Worm (Caenorhabditis elegans) whole organism, L1 larva: ENCODE results near the gene ric-8.

ENCODE experiments used
- C16A3.4 ChIP-seq: fragments of 150-350 bp; optimal IDR thresholded peaks from 2 replicates; lab custom pipeline; 2014; ENCODE audit warnings: missing biosample characterization, missing genetic modification characterization
- C34B4.2 ChIP-seq: sonication (generic microtip); optimal IDR thresholded peaks from 2 replicates; lab custom pipeline; 2017; ENCODE audit warnings: mild to moderate bottlenecking, missing genetic modification characterization, missing compliant biosample characterization
- F16B12.6 ChIP-seq: fragments of 150-350 bp; optimal IDR thresholded peaks from 2 replicates; lab custom pipeline; 2014; ENCODE audit warnings: missing biosample characterization, missing genetic modification characterization
- Y116A8C.19 ChIP-seq: sonication (generic microtip); optimal IDR thresholded peaks from 2 replicates; lab custom pipeline; 2016; ENCODE audit warnings: missing compliant biosample characterization, missing genetic modification characterization, borderline replicate concordance
- aha-1 ChIP-seq: fragments of 150-350 bp; optimal IDR thresholded peaks from 2 replicates; lab custom pipeline; 2014; ENCODE audit warnings: missing biosample characterization, missing genetic modification characterization
- ama-1 ChIP-seq: fragments of 150-350 bp; optimal IDR thresholded peaks from 2 replicates; lab custom pipeline; 2014
- ceh-82 ChIP-seq, 3 experiments: fragments of 150-350 bp in 1 of 3; sonication (generic microtip) in 2 of 3; optimal IDR thresholded peaks; 2 replicates each; lab custom pipeline; 2014 to 2017; ENCODE audit warnings: missing biosample characterization in 3 of 3, missing genetic modification characterization in 3 of 3
- dpl-1 ChIP-seq, 3 experiments: fragments of 150-350 bp in 2 of 3; sonication (generic microtip) in 1 of 3; optimal IDR thresholded peaks; 2 replicates each; lab custom pipeline; 2014 to 2017; ENCODE audit warnings: missing biosample characterization in 3 of 3, missing genetic modification characterization in 3 of 3, missing genetic modification reagents in 3 of 3
- efl-1 ChIP-seq, 4 experiments: fragments of 150-350 bp; optimal IDR thresholded peaks in 3 of 4; peaks in 1 of 4; 1 replicate in 1 of 4; 2 replicates in 3 of 4; lab custom pipeline; 2014; ENCODE audit warnings: missing biosample characterization in 2 of 4, missing genetic modification characterization in 2 of 4, missing genetic modification reagents in 2 of 4
- efl-3 ChIP-seq: fragments of 200-800 bp; sonication (Bioruptor generic); optimal IDR thresholded peaks from 2 replicates; lab custom pipeline; 2018; ENCODE audit warnings: mild to moderate bottlenecking, missing genetic modification characterization, missing compliant biosample characterization
- fkh-8 ChIP-seq: sonication (generic microtip); optimal IDR thresholded peaks from 2 replicates; lab custom pipeline; 2016; ENCODE audit warnings: mild to moderate bottlenecking, missing genetic modification characterization, missing compliant biosample characterization
- grh-1 ChIP-seq: fragments of 200-800 bp; sonication (Bioruptor generic); IDR thresholded peaks from 2 replicates; pipeline ENCODE4 v1.3.6; 2022; ENCODE audit warnings: missing genetic modification reagents, missing genetic modification characterization, missing compliant biosample characterization
- hlh-17 ChIP-seq: fragments of 200-800 bp; sonication (Bioruptor generic); optimal IDR thresholded peaks from 2 replicates; lab custom pipeline; 2018; ENCODE audit warnings: missing genetic modification characterization, mild to moderate bottlenecking, missing compliant biosample characterization, moderate library complexity, borderline replicate concordance
- jun-1 ChIP-seq: fragments of 150-350 bp; optimal IDR thresholded peaks from 2 replicates; lab custom pipeline; 2014; ENCODE audit warnings: missing biosample characterization, missing genetic modification reagents, missing genetic modification characterization
- lin-14 ChIP-seq: fragments of 200-800 bp; sonication (Bioruptor generic); optimal IDR thresholded peaks from 2 replicates; lab custom pipeline; 2018; ENCODE audit warnings: mild to moderate bottlenecking, missing genetic modification characterization, moderate library complexity, missing compliant biosample characterization
- lin-15B ChIP-seq: fragments of 150-350 bp; sonication (generic microtip); optimal IDR thresholded peaks from 3 replicates; lab custom pipeline; 2014; ENCODE audit warnings: missing biosample characterization, missing genetic modification characterization
- lin-35 ChIP-seq, 2 experiments: fragments of 150-350 bp; optimal IDR thresholded peaks; 2 replicates each; lab custom pipeline; 2014; ENCODE audit warnings: missing biosample characterization in 2 of 2, missing genetic modification characterization in 2 of 2, missing genetic modification reagents in 2 of 2
- lin-39 ChIP-seq: fragments of 150-350 bp; optimal IDR thresholded peaks from 2 replicates; lab custom pipeline; 2014; ENCODE audit warnings: missing biosample characterization, missing genetic modification reagents, missing genetic modification characterization
- lsy-2 ChIP-seq, 2 experiments: fragments of 150-350 bp; optimal IDR thresholded peaks; 2 replicates each; lab custom pipeline; 2014; ENCODE audit warnings: missing biosample characterization in 2 of 2, missing genetic modification characterization in 2 of 2
- mep-1 ChIP-seq: fragments of 150-350 bp; optimal IDR thresholded peaks from 2 replicates; lab custom pipeline; 2014; ENCODE audit warnings: missing biosample characterization, missing genetic modification characterization
- nhr-19 ChIP-seq: fragments of 200-800 bp; sonication (Bioruptor generic); conservative IDR thresholded peaks from 2 replicates; pipeline ENCODE4 v1.3.6; 2022; ENCODE audit warnings: missing genetic modification characterization, missing compliant biosample characterization
- nhr-20 ChIP-seq: sonication (generic microtip); optimal IDR thresholded peaks from 2 replicates; lab custom pipeline; 2016; ENCODE audit warnings: mild to moderate bottlenecking, missing genetic modification characterization, missing compliant biosample characterization
- nhr-47 ChIP-seq: sonication (generic microtip); optimal IDR thresholded peaks from 2 replicates; lab custom pipeline; 2016; ENCODE audit warnings: mild to moderate bottlenecking, missing genetic modification characterization, moderate library complexity, missing compliant biosample characterization
- nhr-76 ChIP-seq: sonication (generic microtip); optimal IDR thresholded peaks from 2 replicates; lab custom pipeline; 2017; ENCODE audit warnings: missing biosample characterization, missing genetic modification characterization
- nhr-85 ChIP-seq: sonication (generic microtip); peaks from one replicate; lab custom pipeline; 2016; ENCODE audit warnings: missing genetic modification characterization, inconsistent platforms, missing compliant biosample characterization
- pag-3 ChIP-seq: sonication (generic microtip); optimal IDR thresholded peaks from 2 replicates; lab custom pipeline; 2017; ENCODE audit warnings: missing genetic modification characterization, mild to moderate bottlenecking, missing compliant biosample characterization, antibody characterized with exemption, borderline replicate concordance; ENCODE audit not compliant: insufficient read depth
- rnt-1 ChIP-seq: sonication (generic microtip); optimal IDR thresholded peaks from 2 replicates; lab custom pipeline; 2016; ENCODE audit warnings: mild to moderate bottlenecking, missing genetic modification characterization, moderate library complexity, missing compliant biosample characterization
- sptf-1 ChIP-seq: fragments of 150-350 bp; optimal IDR thresholded peaks from 2 replicates; lab custom pipeline; 2014; ENCODE audit warnings: missing biosample characterization, missing genetic modification characterization
- swsn-7 ChIP-seq: sonication (generic microtip); optimal IDR thresholded peaks from 2 replicates; lab custom pipeline; 2016; ENCODE audit warnings: missing genetic modification characterization, missing compliant biosample characterization
- unc-62 ChIP-seq: fragments of 150-350 bp; optimal IDR thresholded peaks from 2 replicates; lab custom pipeline; 2014; ENCODE audit warnings: missing biosample characterization, missing genetic modification reagents, missing genetic modification characterization
- unc-86 ChIP-seq: sonication (generic microtip); optimal IDR thresholded peaks from 2 replicates; lab custom pipeline; 2016; ENCODE audit warnings: missing genetic modification characterization, missing compliant biosample characterization
- zag-1 ChIP-seq: fragments of 150-350 bp; optimal IDR thresholded peaks from 2 replicates; lab custom pipeline; 2014; ENCODE audit warnings: missing biosample characterization, missing genetic modification characterization
- zip-4 ChIP-seq: fragments of 200-800 bp; sonication (Bioruptor generic); optimal IDR thresholded peaks from 2 replicates; lab custom pipeline; 2018; ENCODE audit warnings: mild to moderate bottlenecking, missing genetic modification characterization, moderate library complexity, missing compliant biosample characterization
- ztf-11 ChIP-seq, 2 experiments: sonication (generic microtip); optimal IDR thresholded peaks; 2 replicates each; lab custom pipeline; 2016 to 2017; ENCODE audit warnings: missing genetic modification characterization in 2 of 2, missing biosample characterization in 1 of 2, missing compliant biosample characterization in 1 of 2
- ztf-4 ChIP-seq: fragments of 150-350 bp; optimal IDR thresholded peaks from 2 replicates; lab custom pipeline; 2014; ENCODE audit warnings: missing biosample characterization, missing genetic modification characterization

Gene ric-8

DNA sequence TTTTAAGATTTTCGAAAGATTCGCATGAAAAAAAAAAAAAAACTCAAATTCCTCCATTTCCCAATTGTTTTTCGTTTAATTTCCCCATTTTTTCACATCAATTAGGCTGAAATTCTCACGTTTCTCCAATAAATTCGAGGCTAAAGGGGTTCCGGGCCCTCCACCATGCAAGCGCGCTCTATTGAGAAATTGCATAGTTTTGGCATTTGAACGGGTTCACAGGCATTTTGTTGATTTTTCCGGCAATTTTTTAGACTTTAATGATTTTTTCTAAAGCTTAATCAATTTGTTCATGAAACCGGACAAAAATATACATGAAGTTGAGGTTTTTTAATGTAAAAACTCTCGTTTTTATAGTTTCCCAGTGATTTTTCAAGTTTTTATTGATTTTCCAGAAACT, 23.4 kb downstream of the ric-8 start:
- TF ChIP-seq hlh-17 (no peak), ztf-4 (no peak), jun-1 (tag; lab: Kevin White, UChicago) (no peak), rnt-1 (tag; lab: Kevin White, UChicago) (peak; percentile 25), F16B12.6 (peak; percentile 22), Y116A8C.19 (tag; lab: Kevin White, UChicago) (no peak), lin-35 (GFP tag; optimal IDR thresholded peaks at IDR 0.05; lab: Kevin White, UChicago) (peak; percentile 35 to 56), nhr-19 (no peak), efl-3 (GFP tag; lab: Kevin White, UChicago) (no peak), lin-14 (GFP tag; lab: Kevin White, UChicago) (peak; percentile 36), sptf-1 (no peak), C34B4.2 (tag; lab: Kevin White, UChicago) (no peak), lsy-2 (tag; optimal IDR thresholded peaks at IDR 0.05; lab: Kevin White, UChicago) (no peak), efl-1 (optimal IDR thresholded peaks at IDR 0.05; lab: Kevin White, UChicago) (peak; percentile 8 to 38), efl-1 (GFP tag; optimal IDR thresholded peaks at IDR 0.05 in 1 of 2; lab: Kevin White, UChicago) (peak; percentile 50 to 94), lin-15B (peak; percentile 25), ceh-82 (tag; optimal IDR thresholded peaks at IDR 0.05; lab: Kevin White, UChicago) (peak in 1 of 3 experiments; percentile 18), dpl-1 (GFP tag; optimal IDR thresholded peaks at IDR 0.05; lab: Kevin White, UChicago) (peak; percentile 38 to 64 (median 39)), grh-1 (no peak), nhr-85 (tag; lab: Kevin White, UChicago) (peak; percentile 53), pag-3 (tag; lab: Kevin White, UChicago) (peak; percentile 72), unc-62 (GFP tag; lab: Kevin White, UChicago) (no peak), nhr-76 (tag; lab: Kevin White, UChicago) (no peak), nhr-20 (tag; lab: Kevin White, UChicago) (no peak), lin-39 (no peak)

DNA sequence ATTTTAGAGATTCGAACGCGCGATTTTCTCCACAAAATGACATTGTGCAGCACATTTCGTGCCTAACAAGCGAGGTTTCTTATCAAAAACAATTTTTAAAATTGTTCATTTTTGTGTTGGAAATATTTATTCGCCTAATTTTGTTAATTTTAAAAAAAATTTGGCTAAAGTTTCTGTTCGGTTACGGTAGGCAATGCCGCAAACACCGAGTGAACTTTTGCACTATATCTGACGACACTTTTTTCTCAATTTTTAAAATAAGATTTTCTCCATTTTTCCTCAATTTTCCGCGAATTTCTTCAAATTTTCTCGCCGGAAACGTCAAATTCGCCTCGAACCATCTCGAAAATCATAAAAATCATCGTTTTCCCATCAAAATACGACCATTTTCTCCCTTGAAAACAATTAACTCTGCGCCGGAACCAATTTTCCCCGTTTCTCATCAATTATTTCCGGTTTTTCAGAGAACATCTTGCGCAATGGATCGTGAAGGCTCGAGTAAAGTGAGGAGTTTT, 23.9 kb downstream of the ric-8 start, which contains the start of gene Y69A2AR.1:
Gene Y69A2AR.1 (plus strand): TSS at position 465 of the 515 bp plus-strand sequence.
- TF ChIP-seq swsn-7 (no peak), nhr-47 (no peak), aha-1 (tag; lab: Kevin White, UChicago) (no peak), unc-86 (tag; lab: Kevin White, UChicago) (no peak), fkh-8 (tag; lab: Kevin White, UChicago) (no peak), mep-1 (no peak), ama-1 (lab: Kevin White, UChicago) (no peak), lin-35 (GFP tag; optimal IDR thresholded peaks at IDR 0.05; lab: Kevin White, UChicago) (peak in 1 of 2 experiments; percentile 29), dpl-1 (GFP tag; optimal IDR thresholded peaks at IDR 0.05; lab: Kevin White, UChicago) (peak in 2 of 3 experiments; percentile 0 to 49), zip-4 (GFP tag; lab: Kevin White, UChicago) (no peak), F16B12.6 (peak; percentile 75), efl-1 (optimal IDR thresholded peaks at IDR 0.05; lab: Kevin White, UChicago) (peak; percentile 15 to 35), efl-1 (GFP tag; optimal IDR thresholded peaks at IDR 0.05 in 1 of 2; lab: Kevin White, UChicago) (peak; percentile 51 to 92), nhr-76 (tag; lab: Kevin White, UChicago) (no peak), ztf-11 (tag; optimal IDR thresholded peaks at IDR 0.05; lab: Kevin White, UChicago) (no peak), ztf-4 (no peak), C16A3.4 (tag; lab: Kevin White, UChicago) (no peak), lsy-2 (tag; optimal IDR thresholded peaks at IDR 0.05; lab: Kevin White, UChicago) (peak; percentile 85 to 97), jun-1 (tag; lab: Kevin White, UChicago) (no peak), lin-39 (no peak), zag-1 (tag; lab: Kevin White, UChicago) (no peak)

DNA sequence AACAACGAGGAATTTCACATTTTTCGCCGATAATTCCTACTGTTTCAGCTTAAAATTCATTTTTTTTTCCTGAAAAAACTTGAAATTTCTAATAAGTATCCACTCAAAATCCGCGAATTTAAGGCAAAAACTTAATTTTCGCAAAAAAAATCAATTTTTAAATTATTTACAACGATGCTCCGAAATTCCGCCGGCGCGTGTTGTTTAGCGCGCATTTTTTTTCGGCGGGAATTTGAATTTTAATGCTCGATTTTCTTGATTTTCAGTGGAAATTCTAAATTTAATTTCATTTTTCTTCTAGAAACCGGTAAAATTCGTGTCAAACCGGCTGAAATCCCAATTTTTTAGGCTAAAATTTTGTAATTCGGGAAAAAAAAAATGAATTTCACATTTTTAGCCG, 25.4 kb downstream of the ric-8 start:
- TF ChIP-seq efl-1 (optimal IDR thresholded peaks at IDR 0.05; lab: Kevin White, UChicago) (peak in 1 of 2 experiments; percentile 8), efl-1 (GFP tag; optimal IDR thresholded peaks at IDR 0.05 in 1 of 2; lab: Kevin White, UChicago) (peak in 1 of 2 experiments; percentile 25)
